Worm (Caenorhabditis elegans) whole organism, L4 larva: Measurements from ENCODE around the gene Y43F8B.22.

Source experiments
- D1046.2 ChIP-seq: fragments of 200-800 bp; sonication (Bioruptor generic); IDR thresholded peaks from 2 replicates; pipeline ENCODE4 v1.3.6; 2022; ENCODE audit warnings: missing genetic modification characterization, missing compliant biosample characterization
- F49E8.2 ChIP-seq: sonication (generic microtip); optimal IDR thresholded peaks from 2 replicates; lab custom pipeline; 2016; ENCODE audit warnings: missing compliant biosample characterization, mild to moderate bottlenecking, missing genetic modification characterization, borderline replicate concordance
- T20F7.1 ChIP-seq: fragments of 200-800 bp; sonication (Bioruptor generic); optimal IDR thresholded peaks from 2 replicates; lab custom pipeline; 2018; ENCODE audit warnings: mild to moderate bottlenecking, missing genetic modification characterization, missing compliant biosample characterization
- T26A8.4 ChIP-seq: fragments of 200-800 bp; sonication (Bioruptor generic); IDR thresholded peaks from 2 replicates; pipeline ENCODE4 v1.3.6; 2022; ENCODE audit warnings: missing genetic modification characterization, missing compliant biosample characterization
- Y105C5A.15 ChIP-seq: fragments of 200-800 bp; sonication (Bioruptor generic); IDR thresholded peaks from 2 replicates; pipeline ENCODE4 v1.3.6; 2022; ENCODE audit warnings: missing genetic modification characterization, missing compliant biosample characterization
- Y5F2A.4 ChIP-seq: fragments of 200-800 bp; sonication (Bioruptor generic); optimal IDR thresholded peaks from 2 replicates; lab custom pipeline; 2018; ENCODE audit warnings: mild to moderate bottlenecking, missing genetic modification characterization, missing compliant biosample characterization
- ama-1 ChIP-seq: fragments of 150-350 bp; optimal IDR thresholded peaks from 2 replicates; lab custom pipeline; 2014; ENCODE audit warnings: inconsistent platforms, mixed read lengths
- attf-4 ChIP-seq: sonication (generic microtip); optimal IDR thresholded peaks from 3 replicates; lab custom pipeline; 2017; ENCODE audit warnings: missing biosample characterization, missing genetic modification characterization
- ceh-28 ChIP-seq: fragments of 150-350 bp; optimal IDR thresholded peaks from 2 replicates; lab custom pipeline; 2014; ENCODE audit warnings: missing biosample characterization, missing genetic modification reagents, missing genetic modification characterization
- ceh-32 ChIP-seq: sonication (generic microtip); optimal IDR thresholded peaks from 2 replicates; lab custom pipeline; 2016; ENCODE audit warnings: mild to moderate bottlenecking, missing genetic modification characterization, missing compliant biosample characterization; ENCODE audit not compliant: poor library complexity
- ceh-44 ChIP-seq: fragments of 200-800 bp; sonication (Bioruptor generic); IDR thresholded peaks from 2 replicates; pipeline ENCODE4 v1.3.6; 2022; ENCODE audit warnings: missing genetic modification reagents, missing genetic modification characterization, missing compliant biosample characterization
- ceh-62 ChIP-seq: sonication (generic microtip); optimal IDR thresholded peaks from 2 replicates; lab custom pipeline; 2017; ENCODE audit warnings: missing biosample characterization, missing genetic modification characterization
- ceh-82 ChIP-seq: sonication (generic microtip); optimal IDR thresholded peaks from 2 replicates; lab custom pipeline; 2017; ENCODE audit warnings: missing biosample characterization, missing genetic modification characterization
- daf-12 ChIP-seq: fragments of 150-350 bp; optimal IDR thresholded peaks from 2 replicates; lab custom pipeline; 2014; ENCODE audit warnings: missing biosample characterization, missing genetic modification reagents, missing genetic modification characterization
- daf-19 ChIP-seq: fragments of 200-800 bp; sonication (Bioruptor generic); conservative IDR thresholded peaks from 2 replicates; pipeline ENCODE4 v1.3.6; 2022; ENCODE audit warnings: missing genetic modification characterization, missing compliant biosample characterization
- daf-8 ChIP-seq: fragments of 200-800 bp; sonication (Bioruptor generic); IDR thresholded peaks from 2 replicates; pipeline ENCODE4 v1.3.6; 2022; ENCODE audit warnings: missing genetic modification characterization, missing compliant biosample characterization
- dmd-6 ChIP-seq: fragments of 200-800 bp; sonication (Bioruptor generic); IDR thresholded peaks from 2 replicates; pipeline ENCODE4 v1.3.6; 2022; ENCODE audit warnings: missing genetic modification reagents, missing genetic modification characterization, missing compliant biosample characterization
- fkh-10 ChIP-seq: fragments of 150-350 bp; optimal IDR thresholded peaks from 2 replicates; lab custom pipeline; 2014; ENCODE audit warnings: missing biosample characterization, missing genetic modification reagents, missing genetic modification characterization
- gei-8 ChIP-seq: fragments of 200-800 bp; sonication (Bioruptor generic); optimal IDR thresholded peaks from 2 replicates; lab custom pipeline; 2018; ENCODE audit warnings: mild to moderate bottlenecking, missing genetic modification characterization, missing compliant biosample characterization
- hlh-30 ChIP-seq: sonication (generic microtip); optimal IDR thresholded peaks from 2 replicates; lab custom pipeline; 2017; ENCODE audit warnings: antibody characterized with exemption, mild to moderate bottlenecking, missing genetic modification characterization, missing compliant biosample characterization; ENCODE audit not compliant: insufficient read depth
- jun-1 ChIP-seq: fragments of 150-350 bp; optimal IDR thresholded peaks from 2 replicates; lab custom pipeline; 2014; ENCODE audit warnings: missing biosample characterization, missing genetic modification reagents, missing genetic modification characterization
- lim-7 ChIP-seq: fragments of 200-800 bp; sonication (Bioruptor generic); IDR thresholded peaks from 2 replicates; pipeline ENCODE4 v1.3.6; 2022; ENCODE audit warnings: missing genetic modification characterization, missing compliant biosample characterization
- lin-1 ChIP-seq: fragments of 200-800 bp; sonication (Bioruptor generic); IDR thresholded peaks from 2 replicates; pipeline ENCODE4 v1.3.6; 2022; ENCODE audit warnings: missing genetic modification reagents, missing genetic modification characterization, missing compliant biosample characterization
- lin-15B ChIP-seq: fragments of 150-350 bp; sonication (generic microtip); optimal IDR thresholded peaks from 3 replicates; lab custom pipeline; 2014; ENCODE audit warnings: missing biosample characterization, missing genetic modification characterization
- lin-29 ChIP-seq: fragments of 200-800 bp; sonication (Bioruptor generic); IDR thresholded peaks from 2 replicates; pipeline ENCODE4 v1.3.6; 2022; ENCODE audit warnings: missing genetic modification reagents, missing genetic modification characterization, missing compliant biosample characterization
- lin-38 ChIP-seq: fragments of 200-800 bp; sonication (Bioruptor generic); IDR thresholded peaks from 2 replicates; pipeline ENCODE4 v1.3.6; 2022; ENCODE audit warnings: missing genetic modification reagents, missing genetic modification characterization, missing compliant biosample characterization
- lin-39 ChIP-seq: fragments of 150-350 bp; optimal IDR thresholded peaks from 2 replicates; lab custom pipeline; 2014; ENCODE audit warnings: missing biosample characterization, missing genetic modification reagents, missing genetic modification characterization
- madf-5 ChIP-seq, 2 experiments: fragments of 200-800 bp; sonication (Bioruptor generic); IDR thresholded peaks; 2 replicates each; pipeline ENCODE4 v1.3.6; 2022; ENCODE audit warnings: missing compliant biosample characterization in 2 of 2, missing genetic modification characterization in 2 of 2
- madf-9 ChIP-seq: fragments of 200-800 bp; sonication (Bioruptor generic); conservative IDR thresholded peaks from 2 replicates; pipeline ENCODE4 v1.3.6; 2022; ENCODE audit warnings: missing genetic modification reagents, missing genetic modification characterization, missing compliant biosample characterization
- mxl-2 ChIP-seq: fragments of 200-800 bp; sonication (Bioruptor generic); conservative IDR thresholded peaks from 2 replicates; pipeline ENCODE4 v1.3.6; 2022; ENCODE audit warnings: missing genetic modification reagents, missing genetic modification characterization, missing compliant biosample characterization
- mxl-3 ChIP-seq: fragments of 200-800 bp; sonication (Bioruptor generic); optimal IDR thresholded peaks from 2 replicates; lab custom pipeline; 2018; ENCODE audit warnings: mild to moderate bottlenecking, missing genetic modification characterization, missing compliant biosample characterization
- nhr-10 ChIP-seq: fragments of 150-350 bp; optimal IDR thresholded peaks from 2 replicates; lab custom pipeline; 2014; ENCODE audit warnings: missing biosample characterization, missing genetic modification characterization
- nhr-111 ChIP-seq: fragments of 200-800 bp; sonication (Bioruptor generic); optimal IDR thresholded peaks from 2 replicates; lab custom pipeline; 2018; ENCODE audit warnings: mild to moderate bottlenecking, missing genetic modification characterization, missing compliant biosample characterization
- nhr-42 ChIP-seq: fragments of 200-800 bp; sonication (Bioruptor generic); IDR thresholded peaks from 2 replicates; pipeline ENCODE4 v1.3.6; 2022; ENCODE audit warnings: missing genetic modification characterization, missing compliant biosample characterization
- nhr-48 ChIP-seq: sonication (generic microtip); optimal IDR thresholded peaks from 2 replicates; lab custom pipeline; 2016; ENCODE audit warnings: mild to moderate bottlenecking, missing genetic modification characterization, missing compliant biosample characterization
- nhr-76 ChIP-seq: fragments of 150-350 bp; optimal IDR thresholded peaks from 2 replicates; lab custom pipeline; 2014; ENCODE audit warnings: missing biosample characterization, missing genetic modification characterization
- php-3 ChIP-seq: fragments of 200-800 bp; sonication (Bioruptor generic); IDR thresholded peaks from 2 replicates; pipeline ENCODE4 v1.3.6; 2022; ENCODE audit warnings: missing genetic modification reagents, missing genetic modification characterization, missing compliant biosample characterization
- rbr-2 ChIP-seq: sonication (generic microtip); optimal IDR thresholded peaks from 2 replicates; lab custom pipeline; 2016; ENCODE audit warnings: missing genotype, missing genetic modification characterization, missing compliant biosample characterization
- saeg-2 ChIP-seq: fragments of 200-800 bp; sonication (Bioruptor generic); IDR thresholded peaks from 2 replicates; pipeline ENCODE4 v1.3.6; 2022; ENCODE audit warnings: missing genetic modification reagents, missing genetic modification characterization, missing compliant biosample characterization
- sdz-12 ChIP-seq: fragments of 200-800 bp; sonication (Bioruptor generic); optimal IDR thresholded peaks from 2 replicates; lab custom pipeline; 2018; ENCODE audit warnings: mild to moderate bottlenecking, missing genetic modification characterization, missing compliant biosample characterization
- snpc-1.2 ChIP-seq: fragments of 200-800 bp; sonication (Bioruptor generic); IDR thresholded peaks from 2 replicates; pipeline ENCODE4 v1.3.6; 2022; ENCODE audit warnings: missing genetic modification reagents, missing genetic modification characterization, missing compliant biosample characterization
- snpc-4 ChIP-seq: fragments of 150-350 bp; optimal IDR thresholded peaks from 2 replicates; lab custom pipeline; 2014; ENCODE audit warnings: missing biosample characterization, missing genetic modification characterization
- spr-1 ChIP-seq: sonication (generic microtip); optimal IDR thresholded peaks from 2 replicates; lab custom pipeline; 2016; ENCODE audit warnings: mild to moderate bottlenecking, missing genetic modification characterization, missing compliant biosample characterization
- spr-3 ChIP-seq: fragments of 200-800 bp; sonication (Bioruptor generic); optimal IDR thresholded peaks from 2 replicates; lab custom pipeline; 2018; ENCODE audit warnings: mild to moderate bottlenecking, missing genetic modification characterization, missing compliant biosample characterization
- unc-39 ChIP-seq: sonication (generic microtip); optimal IDR thresholded peaks from 2 replicates; lab custom pipeline; 2017; ENCODE audit warnings: missing biosample characterization, missing genetic modification characterization
- vab-7 ChIP-seq: fragments of 200-800 bp; sonication (Bioruptor generic); IDR thresholded peaks from 2 replicates; pipeline ENCODE4 v1.3.6; 2022; ENCODE audit warnings: missing genetic modification reagents, missing genetic modification characterization, missing compliant biosample characterization
- zfp-3 ChIP-seq: fragments of 200-800 bp; sonication (Bioruptor generic); conservative IDR thresholded peaks from 2 replicates; pipeline ENCODE4 v1.3.6; 2022; ENCODE audit warnings: missing genetic modification reagents, missing genetic modification characterization, missing compliant biosample characterization
- zip-11 ChIP-seq: fragments of 200-800 bp; sonication (Bioruptor generic); IDR thresholded peaks from 2 replicates; pipeline ENCODE4 v1.3.6; 2022; ENCODE audit warnings: missing genetic modification characterization, missing compliant biosample characterization

Y43F8B.22 gene

DNA sequence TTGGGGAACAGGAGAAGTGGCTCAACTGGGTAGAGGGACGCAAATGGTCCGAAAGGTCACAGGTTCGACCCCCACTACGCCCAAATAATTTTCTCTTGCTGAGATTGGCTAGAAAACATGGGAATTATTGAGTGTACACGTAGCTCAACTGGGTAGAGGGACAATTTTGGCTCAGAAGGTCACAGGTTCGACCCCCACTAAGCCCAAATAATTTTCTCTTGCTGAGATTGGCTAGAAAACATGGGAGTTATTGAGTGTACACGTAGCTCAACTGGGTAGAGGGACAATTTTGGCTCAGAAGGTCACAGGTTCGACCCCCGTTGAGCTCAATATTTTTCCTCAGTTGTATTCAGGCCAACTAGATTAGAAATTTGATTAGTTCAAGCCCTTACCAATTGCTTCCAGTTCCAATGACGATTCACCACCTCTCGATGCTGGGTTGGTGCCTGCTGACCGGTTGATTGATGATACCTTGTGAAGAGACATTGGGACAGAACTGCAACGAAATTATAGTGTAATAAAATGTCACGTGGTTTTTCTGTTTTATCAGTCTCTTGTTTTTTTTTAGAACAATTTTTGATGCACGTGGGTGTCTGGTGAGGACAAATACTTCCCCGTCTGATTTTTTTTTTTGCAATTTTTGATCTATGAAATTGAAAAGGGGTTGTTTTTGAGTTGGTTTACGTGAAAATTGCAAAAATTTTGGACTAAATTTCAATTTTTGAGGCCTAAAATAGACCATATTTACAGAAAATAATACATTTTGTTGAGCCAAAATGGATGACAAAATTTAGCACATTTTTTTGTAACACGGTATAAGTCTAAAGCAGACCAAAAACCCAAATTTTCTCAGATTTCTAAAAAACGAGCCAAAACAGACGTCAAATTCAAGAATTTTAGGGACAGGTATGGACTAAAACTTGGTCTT lies 39.0 kb downstream of the Y43F8B.22 start (continued):
- TF ChIP-seq Y5F2A.4: no peak
- TF ChIP-seq spr-1: peak; percentile 42
- no peak for TF ChIP-seq unc-39 (tag; lab: Kevin White, UChicago)
- no peak for TF ChIP-seq T20F7.1 (GFP tag; lab: Kevin White, UChicago)
- TF ChIP-seq zfp-3 (GFP tag; lab: Robert Waterston, UW): 0 out of 2 replicates have a peak, but pooled peaks have one; percentile 56
- no peak for TF ChIP-seq mxl-2 (GFP tag; lab: Robert Waterston, UW)
- no peak for TF ChIP-seq ceh-82
- TF ChIP-seq daf-8 (GFP tag; lab: Robert Waterston, UW): no peak
- peak; percentile 41; the same call in 1 of the 2 replicates for TF ChIP-seq saeg-2 (GFP tag; lab: Robert Waterston, UW)
- peak; percentile 87 for TF ChIP-seq hlh-30 (tag; lab: Kevin White, UChicago)
- no peak for TF ChIP-seq ceh-32 (tag; lab: Kevin White, UChicago)
- TF ChIP-seq nhr-111 (GFP tag; lab: Kevin White, UChicago): no peak
- no peak for TF ChIP-seq jun-1 (tag; lab: Kevin White, UChicago)
- TF ChIP-seq snpc-4: no peak
- no peak for TF ChIP-seq nhr-76 (tag; lab: Kevin White, UChicago)
- TF ChIP-seq D1046.2: no peak
- no peak for TF ChIP-seq rbr-2 (tag; lab: Kevin White, UChicago)
- peak; percentile 65 for TF ChIP-seq dmd-6 (GFP tag; lab: Robert Waterston, UW)
- no peak for TF ChIP-seq ceh-62 (tag; lab: Kevin White, UChicago)
- TF ChIP-seq fkh-10 (GFP tag; lab: Kevin White, UChicago): no peak
- TF ChIP-seq lim-7 (GFP tag; lab: Robert Waterston, UW): 0 out of 2 replicates have a peak, but pooled peaks have one; percentile 40
- TF ChIP-seq nhr-48: peak; percentile 15
- TF ChIP-seq nhr-42 (GFP tag; lab: Robert Waterston, UW): no peak
- no peak for TF ChIP-seq ceh-28 (tag; lab: Kevin White, UChicago)
- TF ChIP-seq ama-1 (lab: Kevin White, UChicago): no peak
- no peak for TF ChIP-seq lin-39 (tag; lab: Kevin White, UChicago)
- TF ChIP-seq attf-4 (tag; lab: Kevin White, UChicago): no peak
- no peak for TF ChIP-seq mxl-3 (GFP tag; lab: Kevin White, UChicago)
- TF ChIP-seq lin-15B: no peak
- no peak for TF ChIP-seq F49E8.2
- no peak for TF ChIP-seq ceh-44
- TF ChIP-seq daf-12 (tag; lab: Kevin White, UChicago): no peak

- TF ChIP-seq nhr-10 (tag; lab: Kevin White, UChicago) (peak; percentile 80), fkh-10 (GFP tag; lab: Kevin White, UChicago) (peak; percentile 40), madf-5 (GFP tag; IDR thresholded peaks at IDR 0.05; lab: Robert Waterston, UW) (0 out of 4 replicates have a peak, but pooled peaks have one; percentile 20 to 34), daf-19 (peak; percentile 60), gei-8 (GFP tag; lab: Kevin White, UChicago) (peak; percentile 88), zfp-3 (GFP tag; lab: Robert Waterston, UW) (peak; percentile 80), lin-38 (GFP tag; lab: Robert Waterston, UW) (peak; percentile 57), php-3 (GFP tag; lab: Robert Waterston, UW) (peak; percentile 79), ceh-44 (no peak), lin-29 (GFP tag; lab: Robert Waterston, UW) (0 out of 2 replicates have a peak, but pooled peaks have one; percentile 58), sdz-12 (peak; percentile 63), T26A8.4 (peak; percentile 88), ceh-82 (no peak), lin-1 (peak; percentile 93), nhr-48 (peak; percentile 96), zip-11 (no peak), snpc-1.2 (GFP tag; lab: Robert Waterston, UW) (peak; percentile 35), madf-9 (GFP tag; lab: Robert Waterston, UW) (peak; percentile 51; the same call in 1 of the 2 replicates), Y105C5A.15 (no peak), ceh-32 (tag; lab: Kevin White, UChicago) (peak; percentile 8), vab-7 (GFP tag; lab: Robert Waterston, UW) (peak; percentile 44; the same call in 1 of the 2 replicates), spr-3 (GFP tag; lab: Kevin White, UChicago) (peak; percentile 72), nhr-111 (GFP tag; lab: Kevin White, UChicago) (no peak)
Measured at ce11 chrV:19522551-19523137, 40.0 kb downstream of the Y43F8B.22 start.
